Worm (Caenorhabditis elegans) whole organism, young adult: ENCODE data around the gene F22B5.5.

Experiments
- B0261.1 ChIP-seq: sonication (generic microtip); optimal IDR thresholded peaks from 2 replicates; lab custom pipeline; 2016; ENCODE audit warnings: mild to moderate bottlenecking, missing genetic modification characterization, moderate library complexity, missing compliant biosample characterization
- F23B12.7 ChIP-seq: sonication (generic microtip); optimal IDR thresholded peaks from 2 replicates; lab custom pipeline; 2017; ENCODE audit warnings: missing genetic modification characterization, mild to moderate bottlenecking, missing compliant biosample characterization, antibody characterized with exemption, moderate library complexity; ENCODE audit not compliant: insufficient read depth
- F33H1.4 ChIP-seq: fragments of 200-800 bp; sonication (Bioruptor generic); IDR thresholded peaks from 2 replicates; pipeline ENCODE4 v1.3.6; 2022; ENCODE audit warnings: missing genetic modification reagents, missing genetic modification characterization, missing compliant biosample characterization
- ama-1 ChIP-seq, 3 experiments: fragments of 150-350 bp in 1 of 3; sonication (generic microtip) in 2 of 3; optimal IDR thresholded peaks; 2 replicates each; lab custom pipeline; 2014 to 2018; ENCODE audit warnings: missing biosample characterization in 2 of 3, missing genetic modification characterization in 2 of 3, missing genetic modification reagents in 2 of 3
- athp-1 ChIP-seq: sonication (generic microtip); optimal IDR thresholded peaks from 2 replicates; lab custom pipeline; 2017; ENCODE audit warnings: mild to moderate bottlenecking, missing genetic modification characterization, missing compliant biosample characterization
- attf-3 ChIP-seq: fragments of 200-800 bp; sonication (Bioruptor generic); conservative IDR thresholded peaks from 2 replicates; pipeline ENCODE4 v1.3.6; 2022; ENCODE audit warnings: missing genetic modification reagents, missing genetic modification characterization, missing compliant biosample characterization
- ceh-91 ChIP-seq: fragments of 200-800 bp; sonication (Bioruptor generic); IDR thresholded peaks from 2 replicates; pipeline ENCODE4 v1.3.6; 2022; ENCODE audit warnings: missing genetic modification reagents, missing genetic modification characterization, missing compliant biosample characterization
- chd-7 ChIP-seq: sonication (generic microtip); optimal IDR thresholded peaks from 2 replicates; lab custom pipeline; 2016; ENCODE audit warnings: mild to moderate bottlenecking, missing genetic modification characterization, moderate library complexity, missing compliant biosample characterization
- dox-1 ChIP-seq: fragments of 200-800 bp; sonication (Bioruptor generic); IDR thresholded peaks from 2 replicates; pipeline ENCODE4 v1.3.6; 2022; ENCODE audit warnings: missing genetic modification reagents, missing genetic modification characterization, missing compliant biosample characterization
- rec-8 ChIP-seq, 2 experiments: sonication (generic microtip); optimal IDR thresholded peaks; 2 replicates each; lab custom pipeline; 2016; ENCODE audit warnings: mild to moderate bottlenecking in 2 of 2, missing genetic modification characterization in 2 of 2, missing genetic modification reagents in 2 of 2, missing genotype in 2 of 2, missing biosample characterization in 1 of 2, missing compliant biosample characterization in 1 of 2, moderate library complexity in 1 of 2
- rpc-1 ChIP-seq, 2 experiments: fragments of 150-350 bp in 1 of 2; sonication (generic microtip) in 1 of 2; optimal IDR thresholded peaks; 2 replicates each; lab custom pipeline; 2014 to 2018; ENCODE audit warnings: missing biosample characterization in 1 of 2, missing genetic modification characterization in 1 of 2, missing genetic modification reagents in 1 of 2, missing genotype in 1 of 2
- snpc-1.1 ChIP-seq: sonication (generic microtip); optimal IDR thresholded peaks from 2 replicates; lab custom pipeline; 2017; ENCODE audit warnings: missing genetic modification characterization, mild to moderate bottlenecking, missing compliant biosample characterization, antibody characterized with exemption, moderate library complexity, missing genotype, missing genetic modification reagents; ENCODE audit not compliant: insufficient read depth
- unc-62 ChIP-seq: fragments of 150-350 bp; optimal IDR thresholded peaks from 2 replicates; lab custom pipeline; 2014; ENCODE audit warnings: missing biosample characterization, missing genetic modification reagents, missing genetic modification characterization
- ztf-26 ChIP-seq: sonication (generic microtip); optimal IDR thresholded peaks from 2 replicates; lab custom pipeline; 2017; ENCODE audit warnings: missing genetic modification characterization, missing compliant biosample characterization

ce11 chrII:8481731-8482253 is 27.4 kb upstream of the F22B5.5 start, which contains the start of gene M05D6.5:
- TF ChIP-seq rpc-1 (optimal IDR thresholded peaks at IDR 0.05; lab: Kevin White, UChicago) (no peak), rpc-1 (tag; optimal IDR thresholded peaks at IDR 0.05; lab: Kevin White, UChicago) (no peak), F33H1.4 (GFP tag; lab: Robert Waterston, UW) (no peak), chd-7 (tag; lab: Kevin White, UChicago) (no peak), ceh-91 (GFP tag; lab: Robert Waterston, UW) (no peak), ztf-26 (tag; lab: Kevin White, UChicago) (no peak), athp-1 (tag; lab: Kevin White, UChicago) (no peak), snpc-1.1 (tag; lab: Kevin White, UChicago) (no peak), dox-1 (GFP tag; lab: Robert Waterston, UW) (no peak), unc-62 (GFP tag; lab: Kevin White, UChicago) (no peak), F23B12.7 (tag; lab: Kevin White, UChicago) (no peak), attf-3 (GFP tag; lab: Robert Waterston, UW) (no peak), rec-8 (tag; optimal IDR thresholded peaks at IDR 0.05; lab: Kevin White, UChicago) (no peak), B0261.1 (no peak), ama-1 (optimal IDR thresholded peaks at IDR 0.05; lab: Kevin White, UChicago) (peak; percentile 83), ama-1 (GFP tag; optimal IDR thresholded peaks at IDR 0.05; lab: Kevin White, UChicago) (no peak)
